Worm (Caenorhabditis elegans) whole organism, L1 larva: ENCODE data around the gene twk-34.
"Not testable (repeated sequence)": the region's sequence is repeated elsewhere in the genome, so short reads cannot be mapped to it uniquely, and the experiment has no call there.

Source experiments
- aly-2 ChIP-seq: fragments of 150-350 bp; optimal IDR thresholded peaks from 2 replicates; lab custom pipeline; 2014; ENCODE audit warnings: missing biosample characterization, missing genetic modification characterization
- ces-1 ChIP-seq: fragments of 150-350 bp; optimal IDR thresholded peaks from 2 replicates; lab custom pipeline; 2014; ENCODE audit warnings: missing biosample characterization, missing genetic modification reagents, missing genetic modification characterization
- efl-3 ChIP-seq: fragments of 200-800 bp; sonication (Bioruptor generic); optimal IDR thresholded peaks from 2 replicates; lab custom pipeline; 2018; ENCODE audit warnings: mild to moderate bottlenecking, missing genetic modification characterization, missing compliant biosample characterization
- egl-13 ChIP-seq: sonication (generic microtip); optimal IDR thresholded peaks from 2 replicates; lab custom pipeline; 2016; ENCODE audit warnings: missing genotype, missing genetic modification reagents, missing genetic modification characterization, missing compliant biosample characterization
- egl-27 ChIP-seq, 2 experiments: fragments of 150-350 bp in 1 of 2; sonication (generic microtip); optimal IDR thresholded peaks; 3 replicates each; lab custom pipeline; 2017 to 2018; ENCODE audit warnings: missing biosample characterization in 2 of 2, missing genetic modification characterization in 2 of 2, missing genetic modification reagents in 2 of 2
- elt-3 ChIP-seq, 6 experiments: fragments of 150-350 bp in 1 of 6; sonication (generic microtip); optimal IDR thresholded peaks; 2 replicates each; lab custom pipeline; 2017 to 2018; ENCODE audit warnings: missing biosample characterization in 6 of 6, missing genetic modification characterization in 6 of 6, inconsistent platforms in 1 of 6
- fkh-10 ChIP-seq: sonication (generic microtip); optimal IDR thresholded peaks from 2 replicates; lab custom pipeline; 2017; ENCODE audit warnings: missing biosample characterization, missing genetic modification reagents, missing genetic modification characterization
- fkh-8 ChIP-seq: sonication (generic microtip); optimal IDR thresholded peaks from 2 replicates; lab custom pipeline; 2016; ENCODE audit warnings: mild to moderate bottlenecking, missing genetic modification characterization, missing compliant biosample characterization
- lin-14 ChIP-seq: fragments of 200-800 bp; sonication (Bioruptor generic); optimal IDR thresholded peaks from 2 replicates; lab custom pipeline; 2018; ENCODE audit warnings: mild to moderate bottlenecking, missing genetic modification characterization, moderate library complexity, missing compliant biosample characterization
- lsy-2 ChIP-seq, 2 experiments: fragments of 150-350 bp; optimal IDR thresholded peaks; 2 replicates each; lab custom pipeline; 2014; ENCODE audit warnings: missing biosample characterization in 2 of 2, missing genetic modification characterization in 2 of 2
- nhr-47 ChIP-seq: sonication (generic microtip); optimal IDR thresholded peaks from 2 replicates; lab custom pipeline; 2016; ENCODE audit warnings: mild to moderate bottlenecking, missing genetic modification characterization, moderate library complexity, missing compliant biosample characterization
- nhr-84 ChIP-seq: sonication (generic microtip); optimal IDR thresholded peaks from 2 replicates; lab custom pipeline; 2017; ENCODE audit warnings: missing biosample characterization, missing genetic modification characterization
- pax-3 ChIP-seq: fragments of 200-800 bp; sonication (Bioruptor generic); optimal IDR thresholded peaks from 2 replicates; lab custom pipeline; 2018; ENCODE audit warnings: mild to moderate bottlenecking, missing genetic modification characterization, moderate library complexity, missing compliant biosample characterization
- pqm-1 ChIP-seq: sonication (generic microtip); optimal IDR thresholded peaks from 3 replicates; lab custom pipeline; 2017; ENCODE audit warnings: missing biosample characterization, missing genetic modification characterization
- tbx-2 ChIP-seq: sonication (generic microtip); optimal IDR thresholded peaks from 2 replicates; lab custom pipeline; 2016; ENCODE audit warnings: missing genetic modification characterization, missing compliant biosample characterization
- unc-30 ChIP-seq: sonication (generic microtip); optimal IDR thresholded peaks from 2 replicates; lab custom pipeline; 2017; ENCODE audit warnings: missing biosample characterization, missing genetic modification characterization
- zag-1 ChIP-seq: fragments of 150-350 bp; optimal IDR thresholded peaks from 2 replicates; lab custom pipeline; 2014; ENCODE audit warnings: missing biosample characterization, missing genetic modification characterization

twk-34 gene

DNA sequence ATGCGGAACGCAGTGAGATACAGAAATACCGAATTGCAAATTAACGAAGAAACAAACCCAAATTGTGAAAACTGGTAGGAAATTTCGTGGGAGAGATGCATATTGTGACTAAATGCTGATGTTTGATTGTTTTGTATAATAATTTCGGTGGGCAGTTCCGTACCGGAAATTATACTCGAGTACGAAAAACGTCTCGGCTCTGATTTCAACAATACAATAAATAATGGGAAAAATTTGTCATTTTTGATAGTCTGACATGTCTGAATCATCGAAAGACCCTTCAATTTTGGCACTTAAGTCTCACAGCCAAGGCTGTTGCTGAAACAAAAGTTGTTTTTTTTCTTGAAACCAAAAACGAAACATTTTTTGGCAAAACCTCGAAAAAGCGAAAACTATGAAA, 47.3 kb downstream of the twk-34 start, which contains the start of gene str-43:
TSS of gene str-43 (minus strand) at position 101 of the 400 bp plus-strand sequence.
- no peak for TF ChIP-seq pqm-1 (tag; lab: Kevin White, UChicago)

- TF ChIP-seq ces-1 (GFP tag; lab: Kevin White, UChicago); pax-3 (tag; lab: Kevin White, UChicago); egl-27 (tag; optimal IDR thresholded peaks at IDR 0.05; lab: Kevin White, UChicago): not testable (repeated sequence)
Observed at ce11 chrV:15752941-15753340, 48.2 kb downstream of the twk-34 start, which contains the start of gene str-5. Gene str-5 (plus strand): TSS chrV:15753241.

DNA sequence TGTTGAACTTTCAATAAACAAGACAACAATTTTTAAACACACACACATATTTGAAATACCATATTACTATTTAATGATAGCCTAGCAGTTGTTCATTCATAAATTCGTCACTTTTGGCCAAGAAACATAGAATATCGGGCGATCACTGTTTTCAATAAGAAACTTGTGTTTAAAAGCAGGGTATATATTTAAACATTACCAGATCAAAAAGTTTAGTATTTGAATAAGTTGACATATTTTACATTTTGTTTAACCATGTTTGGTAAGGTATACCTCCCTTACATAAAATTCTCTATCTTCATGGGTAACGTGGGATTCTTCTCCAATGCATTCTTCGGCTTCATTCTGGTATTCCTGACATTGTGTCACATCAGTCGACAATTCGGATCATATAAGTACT, 50.0 kb downstream of the twk-34 start, which contains the start of gene str-8:
TSS of gene str-8 (plus strand) at position 301 of the 400 bp plus-strand sequence.
- TF ChIP-seq egl-13 (tag; lab: Kevin White, UChicago); aly-2; nhr-47: not testable (repeated sequence)

DNA sequence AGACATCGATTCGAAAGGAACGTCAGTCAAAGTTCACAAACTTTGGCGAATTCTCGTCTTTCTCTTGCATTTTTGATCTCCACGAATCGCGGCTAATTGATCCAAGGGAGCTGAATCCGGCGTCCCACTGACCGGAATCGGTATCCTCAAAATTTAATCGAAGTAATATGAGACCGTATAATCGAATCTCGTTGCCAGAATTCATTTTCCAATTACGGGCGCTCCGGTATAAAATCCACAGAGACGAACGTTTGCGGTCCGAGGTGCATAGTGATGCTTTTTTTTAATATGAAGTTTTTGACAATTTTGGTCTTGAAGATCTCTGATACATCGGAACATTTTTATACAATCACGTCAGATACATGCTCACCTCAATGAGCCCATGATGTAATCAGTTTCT, 52.9 kb downstream of the twk-34 start:
- TF ChIP-seq lsy-2 (tag; optimal IDR thresholded peaks at IDR 0.05; lab: Kevin White, UChicago), result no peak
- TF ChIP-seq nhr-84 (tag; lab: Kevin White, UChicago), result no peak
- no peak for TF ChIP-seq unc-30 (tag; lab: Kevin White, UChicago)

ce11 chrV:15758449-15758848, 53.7 kb downstream of the twk-34 start, which contains the start of gene str-9:
Gene str-9 (plus strand): TSS chrV:15758749.
- no peak for TF ChIP-seq zag-1 (tag; lab: Kevin White, UChicago)
- no peak for TF ChIP-seq fkh-8 (tag; lab: Kevin White, UChicago)
- no peak for TF ChIP-seq efl-3 (GFP tag; lab: Kevin White, UChicago)
- TF ChIP-seq tbx-2 (tag; lab: Kevin White, UChicago), result no peak
- no peak for TF ChIP-seq lin-14
- TF ChIP-seq elt-3 (tag; optimal IDR thresholded peaks at IDR 0.05; lab: Kevin White, UChicago), result no peak
- no peak for TF ChIP-seq fkh-10 (GFP tag; lab: Kevin White, UChicago)
- TF ChIP-seq, all 84 proteins: peak for 0
